Worm (Caenorhabditis elegans): ENCODE data around the gene mec-14.

mec-14 gene

ce11 chrIII:7234148-7234547, 41.4 kb upstream of the mec-14 start, which contains the start of gene ndus-8 (continued):
- TF ChIP-seq unc-30 (tag; optimal IDR thresholded peaks at IDR 0.05) (no peak), isw-1 (GFP tag; IDR thresholded peaks at IDR 0.05) (peak; percentile 37), pqm-1 (tag; optimal IDR thresholded peaks at IDR 0.05) (no peak), ama-1 (optimal IDR thresholded peaks at IDR 0.05) (no peak), aha-1 (tag; optimal IDR thresholded peaks at IDR 0.05) (no peak), swsn-7 (tag; optimal IDR thresholded peaks at IDR 0.05) (peak; percentile 78), efl-1 (optimal IDR thresholded peaks at IDR 0.05) (peak; percentile 65 to 81), efl-1 (GFP tag; optimal IDR thresholded peaks at IDR 0.05 in 1 of 2) (peak; percentile 73 to 96), vab-15 (tag; optimal IDR thresholded peaks at IDR 0.05) (no peak), nhr-19 (GFP tag; conservative IDR thresholded peaks at IDR 0.05) (peak; percentile 84), C34B4.2 (tag; optimal IDR thresholded peaks at IDR 0.05) (no peak), tlp-1 (tag; optimal IDR thresholded peaks at IDR 0.05) (no peak), Y116A8C.19 (tag; optimal IDR thresholded peaks at IDR 0.05; ENCODE audit: borderline replicate concordance) (no peak), lir-3 (tag; optimal IDR thresholded peaks at IDR 0.05; ENCODE audit: poor library complexity) (peak; percentile 38), dsc-1 (tag; optimal IDR thresholded peaks at IDR 0.05) (peak; percentile 78), nhr-47 (tag; optimal IDR thresholded peaks at IDR 0.05) (peak; percentile 76), lsy-2 (tag; optimal IDR thresholded peaks at IDR 0.05) (peak; percentile 87 to 90), mef-2 (tag; optimal IDR thresholded peaks at IDR 0.05) (no peak), nhr-77 (tag; optimal IDR thresholded peaks at IDR 0.05) (no peak), irx-1 (tag; optimal IDR thresholded peaks at IDR 0.05) (peak; percentile 34), tbx-2 (tag; optimal IDR thresholded peaks at IDR 0.05) (peak; percentile 69), mab-9 (GFP tag; IDR thresholded peaks at IDR 0.05) (no peak), hlh-17 (GFP tag; optimal IDR thresholded peaks at IDR 0.05; ENCODE audit: borderline replicate concordance) (no peak), nhr-71 (tag; optimal IDR thresholded peaks at IDR 0.05) (peak; percentile 82), zag-1 (tag; optimal IDR thresholded peaks at IDR 0.05) (no peak), ets-5 (GFP tag; IDR thresholded peaks at IDR 0.05) (no peak), ceh-8 (GFP tag; optimal IDR thresholded peaks at IDR 0.05) (no peak), unc-62 (GFP tag; optimal IDR thresholded peaks at IDR 0.05) (no peak), alr-1 (tag; optimal IDR thresholded peaks at IDR 0.05; ENCODE audit: borderline replicate concordance) (no peak), nhr-11 (tag; optimal IDR thresholded peaks at IDR 0.05) (no peak), lin-14 (GFP tag; optimal IDR thresholded peaks at IDR 0.05) (no peak), egl-27 (tag; optimal IDR thresholded peaks at IDR 0.05) (no peak), nhr-76 (tag; optimal IDR thresholded peaks at IDR 0.05) (no peak), skn-1 (tag; optimal IDR thresholded peaks at IDR 0.05) (peak; percentile 57), ceh-88 (GFP tag; IDR thresholded peaks at IDR 0.05) (no peak)

ce11 chrIII:7232782-7233181, 40.0 kb upstream of the mec-14 start, which contains the start of gene adr-2:
TSS of gene adr-2 (minus strand) at chrIII:7232882.
- TF ChIP-seq ceh-63 (GFP tag; optimal IDR thresholded peaks at IDR 0.05) (no peak), unc-130 (tag; optimal IDR thresholded peaks at IDR 0.05) (no peak), Y116A8C.19 (tag; optimal IDR thresholded peaks at IDR 0.05; ENCODE audit: borderline replicate concordance) (no peak), hpl-2 (GFP tag; optimal IDR thresholded peaks at IDR 0.05) (no peak), fkh-4 (tag; optimal IDR thresholded peaks at IDR 0.05; ENCODE audit: borderline replicate concordance) (no peak), rnt-1 (tag; optimal IDR thresholded peaks at IDR 0.05) (no peak), irx-1 (tag; optimal IDR thresholded peaks at IDR 0.05) (no peak), sup-37 (GFP tag; optimal IDR thresholded peaks at IDR 0.05) (no peak), lin-39 (tag; optimal IDR thresholded peaks at IDR 0.05) (no peak), nhr-47 (tag; optimal IDR thresholded peaks at IDR 0.05) (no peak), jun-1 (tag; optimal IDR thresholded peaks at IDR 0.05) (no peak), lir-3 (tag; optimal IDR thresholded peaks at IDR 0.05; ENCODE audit: poor library complexity) (no peak), snu-23 (GFP tag; optimal IDR thresholded peaks at IDR 0.05) (no peak), nhr-76 (tag; optimal IDR thresholded peaks at IDR 0.05) (no peak)
